Fruit fly (Drosophila melanogaster) whole organism, embryonic: Measurements from ENCODE around the gene Bx42.

Source experiments
- Abd-B ChIP-seq: fragments of 200-800 bp; sonication (Bioruptor generic); optimal IDR thresholded peaks from 2 replicates; lab custom pipeline; 2018; ENCODE audit warnings: missing biosample characterization, mild to moderate bottlenecking, missing genetic modification characterization, moderate library complexity
- Asciz ChIP-seq: fragments of 200-800 bp; sonication (Bioruptor generic); optimal IDR thresholded peaks from 2 replicates; lab custom pipeline; 2017; ENCODE audit warnings: missing biosample characterization, mild to moderate bottlenecking, missing genetic modification characterization, missing genetic modification reagents
- Blimp-1 ChIP-seq: fragments of 200-800 bp; sonication (Bioruptor generic); optimal IDR thresholded peaks from 3 replicates; lab custom pipeline; 2018; ENCODE audit warnings: missing biosample characterization, missing genetic modification characterization, mild to moderate bottlenecking, moderate library complexity, missing genetic modification reagents
- CG10267 ChIP-seq: fragments of 200-800 bp; sonication (Bioruptor generic); optimal IDR thresholded peaks from 2 replicates; lab custom pipeline; 2018; ENCODE audit warnings: missing biosample characterization, mild to moderate bottlenecking, missing genetic modification characterization, moderate library complexity
- CG10979 ChIP-seq: fragments of 200-800 bp; sonication (Bioruptor generic); optimal IDR thresholded peaks from 2 replicates; lab custom pipeline; 2018; ENCODE audit warnings: missing biosample characterization, mild to moderate bottlenecking, missing genetic modification characterization, moderate library complexity
- CG11504 ChIP-seq: fragments of 200-800 bp; sonication (Bioruptor generic); optimal IDR thresholded peaks from 3 replicates; lab custom pipeline; 2019; ENCODE audit warnings: missing biosample characterization, mild to moderate bottlenecking, missing genetic modification characterization, moderate library complexity
- CG11695 ChIP-seq: fragments of 200-800 bp; sonication (Bioruptor generic); IDR thresholded peaks from 3 replicates; pipeline ENCODE4 v1.3.6; 2022; ENCODE audit warnings: missing biosample characterization, missing genetic modification characterization
- CG12391 ChIP-seq: fragments of 200-800 bp; sonication (Bioruptor generic); optimal IDR thresholded peaks from 3 replicates; lab custom pipeline; 2018; ENCODE audit warnings: missing biosample characterization, mild to moderate bottlenecking, missing genetic modification characterization, moderate library complexity
- CG15011 ChIP-seq: fragments of 200-800 bp; sonication (Bioruptor generic); optimal IDR thresholded peaks from 3 replicates; lab custom pipeline; 2018; ENCODE audit warnings: missing biosample characterization, mild to moderate bottlenecking, missing genetic modification characterization
- CG1603 ChIP-seq: fragments of 200-800 bp; sonication (Bioruptor generic); optimal IDR thresholded peaks from 2 replicates; lab custom pipeline; 2019; ENCODE audit warnings: missing biosample characterization, mild to moderate bottlenecking, missing genetic modification characterization, moderate library complexity
- CG16813 ChIP-seq: fragments of 200-800 bp; sonication (Bioruptor generic); IDR thresholded peaks from 3 replicates; pipeline ENCODE4 v1.3.6; 2022; ENCODE audit warnings: missing biosample characterization, missing genetic modification characterization; ENCODE audit not compliant: partially characterized antibody
- CG17359 ChIP-seq: fragments of 200-800 bp; sonication (Bioruptor generic); optimal IDR thresholded peaks from 3 replicates; lab custom pipeline; 2018; ENCODE audit warnings: missing biosample characterization, mild to moderate bottlenecking, missing genetic modification characterization, moderate library complexity
- CG18619 ChIP-seq: fragments of 200-800 bp; sonication (Bioruptor generic); optimal IDR thresholded peaks from 3 replicates; lab custom pipeline; 2017; ENCODE audit warnings: missing biosample characterization, mild to moderate bottlenecking, missing genetic modification characterization
- CG31441 ChIP-seq: fragments of 200-800 bp; sonication (Bioruptor generic); IDR thresholded peaks from 2 replicates; pipeline ENCODE4 v1.3.6; 2022; ENCODE audit warnings: missing biosample characterization, missing genetic modification characterization
- CG3281 ChIP-seq: fragments of 200-800 bp; sonication (Bioruptor generic); optimal IDR thresholded peaks from 3 replicates; lab custom pipeline; 2017; ENCODE audit warnings: missing biosample characterization, mild to moderate bottlenecking, missing genetic modification characterization
- CG4707 ChIP-seq: fragments of 200-800 bp; sonication (Bioruptor generic); optimal IDR thresholded peaks from 2 replicates; lab custom pipeline; 2018; ENCODE audit warnings: missing biosample characterization, mild to moderate bottlenecking, missing genetic modification characterization, moderate library complexity
- CG6654 ChIP-seq: fragments of 200-800 bp; sonication (Bioruptor generic); optimal IDR thresholded peaks from 2 replicates; lab custom pipeline; 2017; ENCODE audit warnings: missing biosample characterization, mild to moderate bottlenecking, missing genetic modification characterization
- CG7556 ChIP-seq: fragments of 200-800 bp; sonication (Bioruptor generic); optimal IDR thresholded peaks from 2 replicates; lab custom pipeline; 2017; ENCODE audit warnings: missing biosample characterization, mild to moderate bottlenecking, missing genetic modification characterization
- CG7786 ChIP-seq: fragments of 200-800 bp; sonication (Bioruptor generic); optimal IDR thresholded peaks from 2 replicates; lab custom pipeline; 2016; ENCODE audit warnings: missing biosample characterization, missing genetic modification characterization
- CG7928 ChIP-seq: fragments of 200-800 bp; sonication (Bioruptor generic); optimal IDR thresholded peaks from 2 replicates; lab custom pipeline; 2017; ENCODE audit warnings: missing biosample characterization, mild to moderate bottlenecking, missing genetic modification characterization
- CG8359 ChIP-seq: fragments of 200-800 bp; sonication (Bioruptor generic); optimal IDR thresholded peaks from 2 replicates; lab custom pipeline; 2017; ENCODE audit warnings: missing biosample characterization, mild to moderate bottlenecking, missing genetic modification characterization, borderline replicate concordance
- CG9876 ChIP-seq: fragments of 200-800 bp; sonication (Bioruptor generic); optimal IDR thresholded peaks from 2 replicates; lab custom pipeline; 2016; ENCODE audit warnings: missing biosample characterization, missing genetic modification characterization
- CHES-1-like ChIP-seq: fragments of 200-800 bp; sonication (Bioruptor generic); optimal IDR thresholded peaks from 2 replicates; lab custom pipeline; 2016; ENCODE audit warnings: missing biosample characterization, missing genetic modification characterization
- D19A ChIP-seq: fragments of 200-800 bp; optimal IDR thresholded peaks from 3 replicates; lab custom pipeline; 2019; ENCODE audit warnings: missing biosample characterization, mild to moderate bottlenecking, missing genetic modification characterization, moderate library complexity
- Deaf1 ChIP-seq: fragments of 200-800 bp; optimal IDR thresholded peaks from 3 replicates; lab custom pipeline; 2019; ENCODE audit warnings: missing biosample characterization, mild to moderate bottlenecking, missing genetic modification characterization, moderate library complexity
- Max ChIP-seq: fragments of 200-800 bp; sonication (Bioruptor generic); optimal IDR thresholded peaks from 2 replicates; lab custom pipeline; 2016; ENCODE audit warnings: missing biosample characterization, mild to moderate bottlenecking, missing genetic modification characterization
- Mes4 ChIP-seq: fragments of 200-800 bp; sonication (Bioruptor generic); optimal IDR thresholded peaks from 2 replicates; lab custom pipeline; 2016; ENCODE audit warnings: missing biosample characterization, missing genetic modification characterization
- Nf-YA ChIP-seq: fragments of 200-800 bp; sonication (Bioruptor generic); IDR thresholded peaks from 2 replicates; pipeline ENCODE4 v1.3.6; 2022; ENCODE audit warnings: missing biosample characterization, missing genetic modification characterization
- Side ChIP-seq: fragments of 200-800 bp; sonication (Bioruptor generic); optimal IDR thresholded peaks from 2 replicates; lab custom pipeline; 2016; ENCODE audit warnings: missing biosample characterization, missing genetic modification characterization
- Six4 ChIP-seq: fragments of 200-800 bp; sonication (Bioruptor generic); optimal IDR thresholded peaks from 2 replicates; lab custom pipeline; 2016; ENCODE audit warnings: missing biosample characterization, missing genetic modification characterization
- Sox100B ChIP-seq: fragments of 200-800 bp; sonication (Bioruptor generic); optimal IDR thresholded peaks from 3 replicates; lab custom pipeline; 2018; ENCODE audit warnings: missing biosample characterization, mild to moderate bottlenecking, missing genetic modification characterization
- Usf ChIP-seq: fragments of 200-800 bp; sonication (Bioruptor generic); optimal IDR thresholded peaks from 2 replicates; lab custom pipeline; 2017; ENCODE audit warnings: missing genotype, missing biosample characterization, missing genetic modification characterization
- bowl ChIP-seq: fragments of 200-800 bp; sonication (Bioruptor generic); IDR thresholded peaks from 2 replicates; pipeline ENCODE4 v1.3.6; 2022; ENCODE audit warnings: missing biosample characterization, missing genetic modification characterization
- cato ChIP-seq: fragments of 200-800 bp; sonication (Bioruptor generic); optimal IDR thresholded peaks from 2 replicates; lab custom pipeline; 2016; ENCODE audit warnings: missing biosample characterization, missing genetic modification characterization, borderline replicate concordance
- crol ChIP-seq: fragments of 200-800 bp; sonication (Bioruptor generic); IDR thresholded peaks from 2 replicates; pipeline ENCODE4 v1.3.6; 2022; ENCODE audit warnings: missing biosample characterization, missing genetic modification characterization
- dmrt11E ChIP-seq: fragments of 200-800 bp; sonication (Bioruptor generic); optimal IDR thresholded peaks from 3 replicates; lab custom pipeline; 2018; ENCODE audit warnings: missing biosample characterization, mild to moderate bottlenecking, missing genetic modification characterization, moderate library complexity
- gcm ChIP-seq: fragments of 200-800 bp; sonication (Bioruptor generic); optimal IDR thresholded peaks from 2 replicates; lab custom pipeline; 2019; ENCODE audit warnings: missing biosample characterization, mild to moderate bottlenecking, missing genetic modification characterization, moderate library complexity
- h ChIP-seq: fragments of >200 bp; optimal IDR thresholded peaks from 2 replicates; lab custom pipeline; 2017
- lola ChIP-seq, 3 experiments: fragments of >200 bp in 2 of 3; fragments of 200-800 bp in 1 of 3; sonication (Bioruptor generic) in 1 of 3; optimal IDR thresholded peaks; 2 replicates each; lab custom pipeline; 2017 to 2019; ENCODE audit warnings: missing biosample characterization in 3 of 3, missing genetic modification characterization in 3 of 3, mild to moderate bottlenecking in 1 of 3, moderate library complexity in 1 of 3
- nmo ChIP-seq: fragments of 200-800 bp; sonication (Bioruptor generic); optimal IDR thresholded peaks from 2 replicates; lab custom pipeline; 2018; ENCODE audit warnings: missing biosample characterization, mild to moderate bottlenecking, missing genetic modification characterization, moderate library complexity
- sc ChIP-seq, 3 experiments: fragments of >200 bp in 2 of 3; fragments of 200-800 bp in 1 of 3; sonication (Bioruptor generic) in 1 of 3; optimal IDR thresholded peaks; 2 replicates in 2 of 3; 3 replicates in 1 of 3; lab custom pipeline; 2017; ENCODE audit warnings: mild to moderate bottlenecking in 1 of 3, missing biosample characterization in 1 of 3, missing genetic modification characterization in 1 of 3, missing genetic modification reagents in 1 of 3
- sens-2 ChIP-seq: fragments of 200-800 bp; sonication (Bioruptor generic); IDR thresholded peaks from 2 replicates; pipeline ENCODE4 v1.3.6; 2022; ENCODE audit warnings: missing biosample characterization, missing genetic modification characterization
- slp2 ChIP-seq: fragments of 200-800 bp; sonication (Bioruptor generic); optimal IDR thresholded peaks from 2 replicates; lab custom pipeline; 2016; ENCODE audit warnings: missing biosample characterization, missing genetic modification characterization
- sug ChIP-seq: fragments of 200-800 bp; optimal IDR thresholded peaks from 2 replicates; lab custom pipeline; 2019; ENCODE audit warnings: missing biosample characterization, mild to moderate bottlenecking, missing genetic modification characterization, moderate library complexity
- tup ChIP-seq: fragments of 200-800 bp; sonication (Bioruptor generic); optimal IDR thresholded peaks from 2 replicates; lab custom pipeline; 2016; ENCODE audit warnings: missing biosample characterization, mild to moderate bottlenecking, missing genetic modification characterization, moderate library complexity

The Bx42 gene

DNA sequence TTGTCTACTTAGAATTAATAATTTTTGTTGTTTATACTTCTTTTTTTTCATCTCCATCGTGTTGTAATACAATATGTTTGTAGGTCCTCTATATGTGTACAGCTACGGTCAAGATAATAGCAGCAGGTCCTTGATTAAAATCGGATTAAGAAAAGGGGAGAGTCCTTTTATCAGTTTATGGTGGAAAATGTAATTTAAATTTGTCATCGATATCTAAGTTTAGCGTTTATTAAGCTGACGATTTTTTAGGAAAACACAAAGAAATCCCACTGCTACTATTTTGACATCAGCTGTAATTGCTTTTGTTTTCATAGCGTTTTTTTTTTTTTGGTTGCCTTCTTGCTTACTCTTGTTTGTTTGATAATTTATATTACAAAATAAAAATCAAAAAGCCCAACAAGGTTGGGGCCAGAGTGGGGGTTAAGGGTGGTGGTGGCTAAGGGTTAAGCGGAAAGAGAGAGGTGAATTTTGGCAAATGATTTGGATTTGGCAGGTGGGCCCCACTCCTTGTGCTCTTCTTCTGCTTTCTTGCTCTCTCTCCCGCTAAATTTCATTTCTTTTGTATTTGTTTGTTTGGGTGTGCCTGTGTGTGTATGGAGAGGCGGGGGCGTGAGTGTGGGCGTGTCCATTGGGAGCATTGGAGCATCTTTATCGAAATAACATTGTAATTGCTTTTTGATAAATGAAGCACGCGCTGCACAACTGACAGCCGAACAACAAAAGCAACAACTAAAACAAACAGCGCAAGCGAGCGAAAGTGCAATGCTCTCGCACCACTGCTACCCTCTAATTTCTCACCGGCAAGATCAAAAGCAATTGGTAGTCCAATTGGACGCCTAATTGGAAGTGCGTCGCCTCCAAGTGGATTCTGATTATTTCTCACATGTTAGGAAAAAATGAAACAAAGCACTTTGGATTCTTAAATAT, 14.7 kb upstream of the Bx42 start (continued):
- TF ChIP-seq D19A (tag; lab: Kevin White, UChicago) (peak; percentile 55), lola (GFP tag; optimal IDR thresholded peaks at IDR 0.05; lab: Kevin White, UChicago) (peak in 1 of 3 experiments; percentile 33), CG10267 (peak; percentile 50), CG1603 (tag; lab: Kevin White, UChicago) (peak; percentile 35), Blimp-1 (GFP tag; lab: Kevin White, UChicago) (peak; percentile 60), Side (GFP tag; lab: Kevin White, UChicago) (peak; percentile 7), Asciz (GFP tag; lab: Kevin White, UChicago) (peak; percentile 11), tup (GFP tag; lab: Kevin White, UChicago) (no peak), sc (optimal IDR thresholded peaks at IDR 0.05; lab: Kevin White, UChicago) (no peak), sc (GFP tag; optimal IDR thresholded peaks at IDR 0.05; lab: Kevin White, UChicago) (no peak), Mes4 (peak; percentile 5), CG8359 (GFP tag; lab: Kevin White, UChicago) (peak; percentile 18), slp2 (GFP tag; lab: Kevin White, UChicago) (no peak), nmo (GFP tag; lab: Kevin White, UChicago) (peak; percentile 56), CG18619 (peak; percentile 5), CG4707 (GFP tag; lab: Kevin White, UChicago) (peak; percentile 1), CG31441 (GFP tag; lab: Robert Waterston, UW) (peak; percentile 45; the same call in 1 of the 2 replicates), CG15011 (GFP tag; lab: Kevin White, UChicago) (peak; percentile 14), CG10979 (tag; lab: Kevin White, UChicago) (peak; percentile 55), Sox100B (GFP tag; lab: Kevin White, UChicago) (peak; percentile 26), CG7928 (GFP tag; lab: Kevin White, UChicago) (no peak), CG7786 (GFP tag; lab: Kevin White, UChicago) (peak; percentile 9), CG11695 (GFP tag; lab: Robert Waterston, UW) (peak; percentile 31; the same call in 1 of the 3 replicates), CG11504 (tag; lab: Kevin White, UChicago) (peak; percentile 70), gcm (GFP tag; lab: Kevin White, UChicago) (peak; percentile 7), Usf (GFP tag; lab: Kevin White, UChicago) (no peak), CG3281 (GFP tag; lab: Kevin White, UChicago) (peak; percentile 55), Six4 (GFP tag; lab: Kevin White, UChicago) (peak; percentile 32), sens-2 (GFP tag; lab: Robert Waterston, UW) (no peak)

DNA sequence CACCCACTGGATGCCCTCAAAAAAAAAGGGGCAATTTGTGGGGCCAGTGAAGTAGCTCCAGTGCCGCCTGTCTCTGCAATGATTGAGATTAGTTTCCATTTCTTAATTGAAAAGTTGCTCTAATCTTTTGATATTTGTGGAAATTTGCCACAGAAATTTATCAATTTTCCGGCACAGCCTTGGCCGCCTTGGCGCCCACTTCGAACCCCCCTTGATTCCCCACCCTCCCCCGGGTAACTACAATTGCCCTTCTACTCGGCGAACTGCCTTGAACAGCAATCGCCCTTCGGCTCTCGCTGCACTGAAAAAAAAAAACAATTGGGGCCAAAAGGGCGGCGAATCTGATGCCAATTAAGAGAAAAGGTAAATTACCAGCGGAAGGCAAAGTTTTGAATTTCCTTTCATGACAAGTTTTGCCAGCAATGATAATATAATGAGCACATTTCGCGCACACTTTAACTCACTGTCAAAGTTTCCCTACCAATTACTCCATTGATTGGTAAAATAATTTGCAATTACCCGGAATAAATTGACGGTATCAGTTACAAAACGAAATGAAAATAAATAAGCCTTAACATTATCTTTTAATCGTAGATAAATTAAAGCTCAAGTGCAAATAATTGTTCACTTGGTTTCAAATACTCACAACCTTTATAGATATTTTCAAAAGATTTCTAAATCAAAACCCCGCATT, 13.4 kb upstream of the Bx42 start:
- TF ChIP-seq CG16813 (GFP tag; lab: Robert Waterston, UW) = no peak
- TF ChIP-seq CG12391 = peak; percentile 28
- no peak for TF ChIP-seq Max (GFP tag; lab: Kevin White, UChicago)
- no peak for TF ChIP-seq dmrt11E (tag; lab: Kevin White, UChicago)
- no peak for TF ChIP-seq sug (tag; lab: Kevin White, UChicago)
- no peak for TF ChIP-seq h (lab: Kevin White, UChicago)
- no peak for TF ChIP-seq Abd-B (GFP tag; lab: Kevin White, UChicago)
- TF ChIP-seq CG9876 (GFP tag; lab: Kevin White, UChicago) = no peak
- TF ChIP-seq gcm (GFP tag; lab: Kevin White, UChicago) = no peak
- TF ChIP-seq Deaf1 (tag; lab: Kevin White, UChicago) = no peak
- peak; percentile 73 for TF ChIP-seq crol (GFP tag; lab: Robert Waterston, UW)
- TF ChIP-seq CG17359 = no peak
- TF ChIP-seq cato (GFP tag; lab: Kevin White, UChicago) = no peak
- TF ChIP-seq CG6654 (GFP tag; lab: Kevin White, UChicago) = no peak
- no peak for TF ChIP-seq bowl (GFP tag; lab: Robert Waterston, UW)
- TF ChIP-seq CHES-1-like = no peak
- TF ChIP-seq Nf-YA (GFP tag; lab: Robert Waterston, UW) = no peak
- TF ChIP-seq CG7556 (GFP tag; lab: Kevin White, UChicago) = peak; percentile 65
